Worm (Caenorhabditis elegans) whole organism, L4 larva: Measurements from ENCODE around the gene lgc-57.
A peak's percentile ranks its signal among the peaks of the same experiment; 100 is the strongest.

Experiments
- F44E2.7 ChIP-seq: fragments of 200-800 bp; sonication (Bioruptor generic); IDR thresholded peaks from 2 replicates; pipeline ENCODE4 v2.1.2; 2022; ENCODE audit warnings: missing genetic modification characterization, missing compliant biosample characterization
- ZK546.5 ChIP-seq, 2 experiments: sonication (generic microtip); optimal IDR thresholded peaks; 2 replicates each; lab custom pipeline; 2017; ENCODE audit warnings: missing biosample characterization in 2 of 2, missing genetic modification characterization in 2 of 2
- ceh-28 ChIP-seq: fragments of 150-350 bp; optimal IDR thresholded peaks from 2 replicates; lab custom pipeline; 2014; ENCODE audit warnings: missing biosample characterization, missing genetic modification reagents, missing genetic modification characterization
- ceh-82 ChIP-seq: sonication (generic microtip); optimal IDR thresholded peaks from 2 replicates; lab custom pipeline; 2017; ENCODE audit warnings: missing biosample characterization, missing genetic modification characterization
- dpl-1 ChIP-seq: fragments of 150-350 bp; optimal IDR thresholded peaks from 2 replicates; lab custom pipeline; 2014; ENCODE audit warnings: missing biosample characterization, missing genetic modification reagents, missing genetic modification characterization
- hif-1 ChIP-seq, 2 experiments: sonication (generic microtip); optimal IDR thresholded peaks; 2 replicates each; lab custom pipeline; 2016 to 2017; ENCODE audit warnings: missing compliant biosample characterization in 2 of 2, missing genetic modification characterization in 2 of 2, missing genetic modification reagents in 2 of 2, missing genotype in 2 of 2, mild to moderate bottlenecking in 1 of 2
- lin-15B ChIP-seq: fragments of 150-350 bp; sonication (generic microtip); optimal IDR thresholded peaks from 3 replicates; lab custom pipeline; 2014; ENCODE audit warnings: missing biosample characterization, missing genetic modification characterization
- nhr-11 ChIP-seq: fragments of 150-350 bp; optimal IDR thresholded peaks from 2 replicates; lab custom pipeline; 2014; ENCODE audit warnings: missing biosample characterization, missing genetic modification characterization
- nhr-77 ChIP-seq: fragments of 150-350 bp; optimal IDR thresholded peaks from 2 replicates; lab custom pipeline; 2014; ENCODE audit warnings: missing biosample characterization, missing genetic modification characterization
- pha-4 ChIP-seq, 2 experiments: fragments of 150-350 bp in 1 of 2; fragments of 200-800 bp in 1 of 2; sonication (Bioruptor generic) in 1 of 2; IDR thresholded peaks in 1 of 2; optimal IDR thresholded peaks in 1 of 2; 2 replicates each; pipeline versions ENCODE4 v1.3.6 to Lab custom; 2014 to 2022; ENCODE audit warnings: missing genetic modification characterization in 2 of 2, missing genetic modification reagents in 2 of 2, missing biosample characterization in 1 of 2, missing compliant biosample characterization in 1 of 2
- spr-3 ChIP-seq: fragments of 200-800 bp; sonication (Bioruptor generic); optimal IDR thresholded peaks from 2 replicates; lab custom pipeline; 2018; ENCODE audit warnings: mild to moderate bottlenecking, missing genetic modification characterization, missing compliant biosample characterization
- tag-97 ChIP-seq: fragments of 200-800 bp; sonication (Bioruptor generic); IDR thresholded peaks from 2 replicates; pipeline ENCODE4 v1.3.6; 2022; ENCODE audit warnings: missing genetic modification characterization, missing compliant biosample characterization
- unc-62 ChIP-seq, 3 experiments: fragments of 150-350 bp in 1 of 3; sonication (generic microtip); optimal IDR thresholded peaks in 2 of 3; peaks in 1 of 3; 1 replicate in 1 of 3; 2 replicates in 2 of 3; lab custom pipeline; 2014 to 2017; ENCODE audit warnings: missing biosample characterization in 3 of 3, missing genetic modification characterization in 3 of 3, missing genetic modification reagents in 3 of 3, missing genotype in 1 of 3
- zag-1 ChIP-seq: fragments of 150-350 bp; optimal IDR thresholded peaks from 2 replicates; lab custom pipeline; 2014; ENCODE audit warnings: missing biosample characterization, missing genetic modification characterization

- no peak for TF ChIP-seq nhr-11 (tag; lab: Kevin White, UChicago)
- TF ChIP-seq ceh-82 (tag; lab: Kevin White, UChicago), result no peak
- no peak for TF ChIP-seq lin-15B (tag; lab: Kevin White, UChicago)
- no peak for TF ChIP-seq spr-3 (GFP tag; lab: Kevin White, UChicago)
- peak in 1 of 2 experiments; percentile 80 for TF ChIP-seq unc-62 (GFP tag; optimal IDR thresholded peaks at IDR 0.05 in 1 of 2; lab: Kevin White, UChicago)
- TF ChIP-seq unc-62 (tag; optimal IDR thresholded peaks at IDR 0.05; lab: Kevin White, UChicago), result no peak
- peak; percentile 85 for TF ChIP-seq dpl-1 (GFP tag; lab: Kevin White, UChicago)
- TF ChIP-seq nhr-77 (tag; lab: Kevin White, UChicago), result no peak
- no peak for TF ChIP-seq pha-4 (GFP tag; IDR thresholded peaks at IDR 0.05; lab: Robert Waterston, UW)
- TF ChIP-seq pha-4 (tag; optimal IDR thresholded peaks at IDR 0.05; lab: Kevin White, UChicago), result no peak
- TF ChIP-seq ZK546.5 (tag; optimal IDR thresholded peaks at IDR 0.05; lab: Kevin White, UChicago), result no peak
- no peak for TF ChIP-seq zag-1 (tag; lab: Kevin White, UChicago)
- no peak for TF ChIP-seq ceh-28 (tag; lab: Kevin White, UChicago)
- TF ChIP-seq F44E2.7 (GFP tag; lab: Robert Waterston, UW), result no peak
- no peak for TF ChIP-seq hif-1 (tag; optimal IDR thresholded peaks at IDR 0.05; lab: Kevin White, UChicago)
- TF ChIP-seq tag-97, result no peak
Observed at ce11 chrII:10714262-10714933, 19.6 kb downstream of the lgc-57 start, which contains the start of the genes dph-2 and C09G5.7.
